Fruit fly (Drosophila melanogaster) whole organism, embryonic: ENCODE data around the gene CG32271.

Source experiments
- CG10274 ChIP-seq: fragments of 200-800 bp; sonication (Bioruptor generic); optimal IDR thresholded peaks from 3 replicates; lab custom pipeline; 2017; ENCODE audit warnings: missing biosample characterization, mild to moderate bottlenecking, missing genetic modification characterization
- CG11398 ChIP-seq: fragments of 200-800 bp; sonication (Bioruptor generic); optimal IDR thresholded peaks from 2 replicates; lab custom pipeline; 2016; ENCODE audit warnings: missing biosample characterization, missing genetic modification characterization
- CG11456 ChIP-seq: fragments of 200-800 bp; sonication (Bioruptor generic); IDR thresholded peaks from 3 replicates; pipeline ENCODE4 v1.3.6; 2022; ENCODE audit warnings: missing biosample characterization, missing genetic modification characterization
- CG11723 ChIP-seq: fragments of 200-800 bp; sonication (Bioruptor generic); optimal IDR thresholded peaks from 2 replicates; lab custom pipeline; 2017; ENCODE audit warnings: missing biosample characterization, mild to moderate bottlenecking, missing genetic modification characterization
- CG12104 ChIP-seq: fragments of 200-800 bp; sonication (Bioruptor generic); optimal IDR thresholded peaks from 3 replicates; lab custom pipeline; 2016; ENCODE audit warnings: missing biosample characterization, missing genetic modification characterization
- CG12219 ChIP-seq: fragments of 200-800 bp; sonication (Bioruptor generic); optimal IDR thresholded peaks from 3 replicates; lab custom pipeline; 2018; ENCODE audit warnings: missing biosample characterization, mild to moderate bottlenecking, missing genetic modification characterization
- CG12236 ChIP-seq: fragments of 200-800 bp; sonication (Bioruptor generic); optimal IDR thresholded peaks from 2 replicates; lab custom pipeline; 2016; ENCODE audit warnings: missing biosample characterization, missing genetic modification characterization
- CG12299 ChIP-seq: fragments of 200-800 bp; sonication (Bioruptor generic); optimal IDR thresholded peaks from 2 replicates; lab custom pipeline; 2018; ENCODE audit warnings: missing biosample characterization, mild to moderate bottlenecking, missing genetic modification characterization
- CG12942 ChIP-seq: fragments of 200-800 bp; sonication (Bioruptor generic); optimal IDR thresholded peaks from 3 replicates; lab custom pipeline; 2016; ENCODE audit warnings: missing biosample characterization, missing genetic modification characterization
- CG1647 ChIP-seq: fragments of 200-800 bp; sonication (Bioruptor generic); optimal IDR thresholded peaks from 3 replicates; lab custom pipeline; 2016; ENCODE audit warnings: missing biosample characterization, missing genetic modification characterization
- CG17359 ChIP-seq: fragments of 200-800 bp; sonication (Bioruptor generic); optimal IDR thresholded peaks from 3 replicates; lab custom pipeline; 2018; ENCODE audit warnings: missing biosample characterization, mild to moderate bottlenecking, missing genetic modification characterization, moderate library complexity
- CG17361 ChIP-seq: fragments of 200-800 bp; sonication (Bioruptor generic); IDR thresholded peaks from 3 replicates; pipeline ENCODE4 v1.3.6; 2022; ENCODE audit warnings: missing biosample characterization, missing genetic modification characterization
- CG18011 ChIP-seq: fragments of 200-800 bp; sonication (Bioruptor generic); optimal IDR thresholded peaks from 2 replicates; lab custom pipeline; 2017; ENCODE audit warnings: missing biosample characterization, missing genetic modification characterization, mild to moderate bottlenecking, moderate library complexity, missing genotype
- CG18619 ChIP-seq: fragments of 200-800 bp; sonication (Bioruptor generic); optimal IDR thresholded peaks from 3 replicates; lab custom pipeline; 2017; ENCODE audit warnings: missing biosample characterization, mild to moderate bottlenecking, missing genetic modification characterization
- CG2129 ChIP-seq: fragments of 200-800 bp; sonication (Bioruptor generic); IDR thresholded peaks from 2 replicates; pipeline ENCODE4 v1.3.6; 2022; ENCODE audit warnings: missing biosample characterization, missing genetic modification characterization; ENCODE audit not compliant: partially characterized antibody
- CG30431 ChIP-seq: fragments of 200-800 bp; sonication (Bioruptor generic); optimal IDR thresholded peaks from 2 replicates; lab custom pipeline; 2017; ENCODE audit warnings: missing biosample characterization, missing genetic modification characterization
- CG9437 ChIP-seq: fragments of 200-800 bp; sonication (Bioruptor generic); optimal IDR thresholded peaks from 2 replicates; lab custom pipeline; 2018; ENCODE audit warnings: missing biosample characterization, mild to moderate bottlenecking, missing genetic modification characterization
- CG9932 ChIP-seq: fragments of 200-800 bp; sonication (Bioruptor generic); IDR thresholded peaks from 2 replicates; pipeline ENCODE4 v1.3.6; 2022; ENCODE audit warnings: missing biosample characterization, missing genetic modification characterization
- Dip3 ChIP-seq: fragments of 200-800 bp; sonication (Bioruptor generic); optimal IDR thresholded peaks from 3 replicates; lab custom pipeline; 2016; ENCODE audit warnings: missing biosample characterization, missing genetic modification characterization
- HmgD ChIP-seq: fragments of 200-800 bp; sonication (Bioruptor generic); optimal IDR thresholded peaks from 3 replicates; lab custom pipeline; 2016; ENCODE audit warnings: missing biosample characterization, missing genetic modification characterization
- Lim3 ChIP-seq: fragments of 200-800 bp; sonication (Bioruptor generic); IDR thresholded peaks from 2 replicates; pipeline ENCODE4 v1.3.6; 2022; ENCODE audit warnings: missing biosample characterization, missing genetic modification characterization
- NC2α ChIP-seq: fragments of 200-800 bp; sonication (Bioruptor generic); optimal IDR thresholded peaks from 2 replicates; lab custom pipeline; 2016; ENCODE audit warnings: missing biosample characterization, missing genetic modification characterization
- NK7.1 ChIP-seq: fragments of 200-800 bp; sonication (Bioruptor generic); optimal IDR thresholded peaks from 3 replicates; lab custom pipeline; 2016; ENCODE audit warnings: missing biosample characterization, missing genetic modification characterization
- Ssrp ChIP-seq: fragments of 200-800 bp; sonication (Bioruptor generic); optimal IDR thresholded peaks from 2 replicates; lab custom pipeline; 2018; ENCODE audit warnings: missing biosample characterization, mild to moderate bottlenecking, missing genetic modification characterization, moderate library complexity
- ac ChIP-seq: fragments of 200-800 bp; sonication (Bioruptor generic); optimal IDR thresholded peaks from 3 replicates; lab custom pipeline; 2017; ENCODE audit warnings: missing biosample characterization, mild to moderate bottlenecking, missing genetic modification characterization
- bbx ChIP-seq: fragments of 200-800 bp; sonication (Bioruptor generic); IDR thresholded peaks from 2 replicates; pipeline ENCODE4 v1.3.6; 2022; ENCODE audit warnings: missing biosample characterization, missing genetic modification characterization; ENCODE audit not compliant: partially characterized antibody
- dan ChIP-seq: fragments of 200-800 bp; sonication (Bioruptor generic); IDR thresholded peaks from 2 replicates; pipeline ENCODE4 v1.3.6; 2022; ENCODE audit warnings: missing biosample characterization, missing genetic modification characterization
- dmrt11E ChIP-seq: fragments of 200-800 bp; sonication (Bioruptor generic); optimal IDR thresholded peaks from 3 replicates; lab custom pipeline; 2018; ENCODE audit warnings: missing biosample characterization, mild to moderate bottlenecking, missing genetic modification characterization, moderate library complexity
- dpn ChIP-seq, 2 experiments: fragments of 200-800 bp; sonication (Bioruptor generic); optimal IDR thresholded peaks; 3 replicates each; lab custom pipeline; 2016; ENCODE audit warnings: missing biosample characterization in 2 of 2, missing genetic modification characterization in 2 of 2
- eve ChIP-seq, 2 experiments: fragments of >200 bp; optimal IDR thresholded peaks; 2 replicates each; lab custom pipeline; 2017; ENCODE audit warnings: missing biosample characterization in 2 of 2, missing genetic modification characterization in 2 of 2
- ewg ChIP-seq: fragments of 200-800 bp; sonication (Bioruptor generic); optimal IDR thresholded peaks from 3 replicates; lab custom pipeline; 2017; ENCODE audit warnings: mild to moderate bottlenecking, missing biosample characterization, missing genetic modification reagents, missing genetic modification characterization
- gem ChIP-seq: fragments of 200-800 bp; sonication (Bioruptor generic); optimal IDR thresholded peaks from 2 replicates; lab custom pipeline; 2019; ENCODE audit warnings: missing biosample characterization, mild to moderate bottlenecking, missing genetic modification characterization, moderate library complexity
- grn ChIP-seq: fragments of 200-800 bp; sonication (Bioruptor generic); optimal IDR thresholded peaks from 3 replicates; lab custom pipeline; 2017; ENCODE audit warnings: missing biosample characterization, missing genetic modification characterization
- hbn ChIP-seq: fragments of 200-800 bp; sonication (Bioruptor generic); IDR thresholded peaks from 2 replicates; pipeline ENCODE4 v1.3.6; 2022; ENCODE audit warnings: missing biosample characterization, missing genetic modification characterization; ENCODE audit not compliant: partially characterized antibody
- ind ChIP-seq: fragments of 200-800 bp; sonication (Bioruptor generic); optimal IDR thresholded peaks from 3 replicates; lab custom pipeline; 2016; ENCODE audit warnings: missing biosample characterization, missing genetic modification characterization
- jumu ChIP-seq: fragments of 200-800 bp; sonication (Bioruptor generic); optimal IDR thresholded peaks from 3 replicates; lab custom pipeline; 2016; ENCODE audit warnings: missing biosample characterization, missing genetic modification characterization
- kay ChIP-seq: fragments of 200-800 bp; sonication (Bioruptor generic); optimal IDR thresholded peaks from 2 replicates; lab custom pipeline; 2016; ENCODE audit warnings: missing biosample characterization, missing genetic modification characterization
- lmd ChIP-seq: fragments of 200-800 bp; sonication (Bioruptor generic); IDR thresholded peaks from 2 replicates; pipeline ENCODE4 v1.3.6; 2022; ENCODE audit warnings: missing biosample characterization, missing genetic modification characterization
- nau ChIP-seq: fragments of 200-800 bp; sonication (Bioruptor generic); optimal IDR thresholded peaks from 3 replicates; lab custom pipeline; 2017; ENCODE audit warnings: missing biosample characterization, mild to moderate bottlenecking, missing genetic modification characterization, missing genetic modification reagents
- nerfin-2 ChIP-seq: fragments of 200-800 bp; sonication (Bioruptor generic); IDR thresholded peaks from 2 replicates; pipeline ENCODE4 v1.3.6; 2022; ENCODE audit warnings: missing biosample characterization, missing genetic modification characterization; ENCODE audit not compliant: partially characterized antibody
- phol ChIP-seq: fragments of 200-800 bp; sonication (Bioruptor generic); optimal IDR thresholded peaks from 3 replicates; lab custom pipeline; 2018; ENCODE audit warnings: missing biosample characterization, mild to moderate bottlenecking, missing genetic modification characterization, moderate library complexity
- pros ChIP-seq: fragments of 200-800 bp; sonication (Bioruptor generic); optimal IDR thresholded peaks from 3 replicates; lab custom pipeline; 2019; ENCODE audit warnings: missing biosample characterization, mild to moderate bottlenecking, missing genetic modification characterization, moderate library complexity
- row ChIP-seq: fragments of 200-800 bp; sonication (Bioruptor generic); IDR thresholded peaks from 3 replicates; pipeline ENCODE4 v1.3.6; 2022; ENCODE audit warnings: missing biosample characterization, missing genetic modification characterization
- run ChIP-seq: fragments of 200-800 bp; sonication (Bioruptor generic); optimal IDR thresholded peaks from 3 replicates; lab custom pipeline; 2018; ENCODE audit warnings: missing biosample characterization, mild to moderate bottlenecking, missing genetic modification characterization
- sisA ChIP-seq: fragments of 200-800 bp; sonication (Bioruptor generic); IDR thresholded peaks from 2 replicates; pipeline ENCODE4 v1.3.6; 2022; ENCODE audit warnings: missing biosample characterization, missing genetic modification characterization
- sqz ChIP-seq: fragments of 200-800 bp; sonication (Bioruptor generic); optimal IDR thresholded peaks from 3 replicates; lab custom pipeline; 2018; ENCODE audit warnings: missing biosample characterization, mild to moderate bottlenecking, missing genetic modification characterization
- ttk ChIP-seq: fragments of 200-800 bp; sonication (Bioruptor generic); IDR thresholded peaks from 2 replicates; pipeline ENCODE4 v2.1.2; 2022; ENCODE audit warnings: missing biosample characterization, missing genetic modification characterization
- tx ChIP-seq: fragments of 200-800 bp; sonication (Bioruptor generic); optimal IDR thresholded peaks from 2 replicates; lab custom pipeline; 2016; ENCODE audit warnings: missing biosample characterization, missing genetic modification characterization
- z ChIP-seq: fragments of 200-800 bp; sonication (Bioruptor generic); IDR thresholded peaks from 3 replicates; pipeline ENCODE4 v1.3.6; 2022; ENCODE audit warnings: missing biosample characterization, missing genetic modification characterization

Gene CG32271

dm6 chr3L:3249997-3250774 lies 47.2 kb upstream of the CG32271 start (continued):
- TF ChIP-seq gem (tag; lab: Kevin White, UChicago) (peak; percentile 97), sisA (GFP tag; lab: Robert Waterston, UW) (peak; percentile 88), jumu (GFP tag; lab: Kevin White, UChicago) (peak; percentile 93), CG12236 (GFP tag; lab: Kevin White, UChicago) (peak; percentile 94), CG11456 (GFP tag; lab: Robert Waterston, UW) (peak; percentile 76), CG9932 (peak; percentile 87), Dip3 (peak; percentile 95), Lim3 (GFP tag; lab: Robert Waterston, UW) (0 out of 2 replicates have a peak, but pooled peaks have one; percentile 36), phol (tag; lab: Kevin White, UChicago) (peak; percentile 96), CG12104 (peak; percentile 95), CG12219 (GFP tag; lab: Kevin White, UChicago) (peak; percentile 86), tx (peak; percentile 95), Ssrp (peak; percentile 96), CG18619 (GFP tag; lab: Kevin White, UChicago) (peak; percentile 97), CG10274 (peak; percentile 84), run (peak; percentile 83), bbx (GFP tag; lab: Robert Waterston, UW) (peak; percentile 32; the same call in 1 of the 2 replicates), CG12299 (tag; lab: Kevin White, UChicago) (peak; percentile 78), CG18011 (GFP tag; lab: Kevin White, UChicago) (peak; percentile 85), ttk (GFP tag; lab: Robert Waterston, UW) (peak; percentile 83), eve (GFP tag; optimal IDR thresholded peaks at IDR 0.05; lab: Kevin White, UChicago) (peak in 1 of 2 experiments; percentile 99), grn (GFP tag; lab: Kevin White, UChicago) (peak; percentile 99), ewg (GFP tag; lab: Kevin White, UChicago) (peak; percentile 91), CG11398 (peak; percentile 90), sqz (GFP tag; lab: Kevin White, UChicago) (peak; percentile 80), HmgD (GFP tag; lab: Kevin White, UChicago) (peak; percentile 74), pros (GFP tag; lab: Kevin White, UChicago) (peak; percentile 62), dmrt11E (tag; lab: Kevin White, UChicago) (peak; percentile 93), nerfin-2 (GFP tag; lab: Robert Waterston, UW) (no peak), CG17361 (GFP tag; lab: Robert Waterston, UW) (peak; percentile 99), z (no peak), ac (GFP tag; lab: Kevin White, UChicago) (peak; percentile 45), CG2129 (GFP tag; lab: Robert Waterston, UW) (no peak), dpn (GFP tag; optimal IDR thresholded peaks at IDR 0.05; lab: Kevin White, UChicago) (peak; percentile 95 to 96), row (GFP tag; lab: Robert Waterston, UW) (peak; percentile 95), CG9437 (GFP tag; lab: Kevin White, UChicago) (peak; percentile 95), kay (GFP tag; lab: Kevin White, UChicago) (peak; percentile 89), CG12942 (GFP tag; lab: Kevin White, UChicago) (peak; percentile 94), CG1647 (GFP tag; lab: Kevin White, UChicago) (peak; percentile 79), nau (GFP tag; lab: Kevin White, UChicago) (peak; percentile 93), lmd (GFP tag; lab: Robert Waterston, UW) (peak; percentile 93), CG17359 (peak; percentile 85), CG30431 (GFP tag; lab: Kevin White, UChicago) (peak; percentile 94), NK7.1 (peak; percentile 91), dan (GFP tag; lab: Robert Waterston, UW) (peak; percentile 27; the same call in 1 of the 2 replicates), ind (GFP tag; lab: Kevin White, UChicago) (peak; percentile 95), CG11723 (GFP tag; lab: Kevin White, UChicago) (peak; percentile 96), hbn (GFP tag; lab: Robert Waterston, UW) (no peak), NC2α (GFP tag; lab: Kevin White, UChicago) (peak; percentile 92)
